Worm (Caenorhabditis elegans): ENCODE results near the gene H14E04.2.

DNA sequence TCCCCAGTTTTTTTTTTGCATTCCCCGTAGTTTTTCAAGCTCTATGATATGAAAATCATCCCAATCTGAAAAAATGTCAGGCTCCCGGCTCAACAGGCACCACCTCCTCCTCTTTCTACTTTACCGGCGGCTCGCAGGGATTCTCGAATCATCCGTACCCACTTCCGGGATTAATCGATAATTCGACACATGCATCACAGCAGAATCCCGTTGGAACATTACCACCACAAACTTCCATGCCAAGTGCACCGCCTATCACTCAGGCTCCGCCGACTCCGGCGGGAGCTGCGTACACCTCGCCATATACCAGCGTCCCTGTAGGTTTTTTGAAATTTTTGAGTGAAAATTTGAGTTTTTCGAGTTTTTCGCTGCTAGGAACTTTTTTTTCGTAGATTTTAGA lies 45.2 kb downstream of the H14E04.2 start:
- TF ChIP-seq W03F9.2 (tag; optimal IDR thresholded peaks at IDR 0.05), result no peak
- TF ChIP-seq him-1 (tag; optimal IDR thresholded peaks at IDR 0.05), result no peak

All from whole organism, L4/young adult.